Worm (Caenorhabditis elegans) whole organism, L1 larva: ENCODE results near the gene cutl-21.
A peak's percentile ranks its signal among the peaks of the same experiment; 100 is the strongest.

ENCODE experiments used
- Y116A8C.19 ChIP-seq: sonication (generic microtip); optimal IDR thresholded peaks from 2 replicates; lab custom pipeline; 2016; ENCODE audit warnings: missing compliant biosample characterization, missing genetic modification characterization, borderline replicate concordance
- aly-2 ChIP-seq: fragments of 150-350 bp; optimal IDR thresholded peaks from 2 replicates; lab custom pipeline; 2014; ENCODE audit warnings: missing biosample characterization, missing genetic modification characterization
- ama-1 ChIP-seq: fragments of 150-350 bp; optimal IDR thresholded peaks from 2 replicates; lab custom pipeline; 2014
- ceh-82 ChIP-seq, 3 experiments: fragments of 150-350 bp in 1 of 3; sonication (generic microtip) in 2 of 3; optimal IDR thresholded peaks; 2 replicates each; lab custom pipeline; 2014 to 2017; ENCODE audit warnings: missing biosample characterization in 3 of 3, missing genetic modification characterization in 3 of 3
- ceh-88 ChIP-seq: fragments of 200-800 bp; sonication (Bioruptor generic); IDR thresholded peaks from 2 replicates; pipeline ENCODE4 v1.3.6; 2022; ENCODE audit warnings: missing genetic modification characterization, missing compliant biosample characterization
- dpl-1 ChIP-seq, 3 experiments: fragments of 150-350 bp in 2 of 3; sonication (generic microtip) in 1 of 3; optimal IDR thresholded peaks; 2 replicates each; lab custom pipeline; 2014 to 2017; ENCODE audit warnings: missing biosample characterization in 3 of 3, missing genetic modification characterization in 3 of 3, missing genetic modification reagents in 3 of 3
- dsc-1 ChIP-seq: sonication (generic microtip); optimal IDR thresholded peaks from 2 replicates; lab custom pipeline; 2016; ENCODE audit warnings: mild to moderate bottlenecking, missing genetic modification characterization, missing compliant biosample characterization
- egl-13 ChIP-seq: sonication (generic microtip); optimal IDR thresholded peaks from 2 replicates; lab custom pipeline; 2016; ENCODE audit warnings: missing genotype, missing genetic modification reagents, missing genetic modification characterization, missing compliant biosample characterization
- egl-27 ChIP-seq, 2 experiments: fragments of 150-350 bp in 1 of 2; sonication (generic microtip); optimal IDR thresholded peaks; 3 replicates each; lab custom pipeline; 2017 to 2018; ENCODE audit warnings: missing biosample characterization in 2 of 2, missing genetic modification characterization in 2 of 2, missing genetic modification reagents in 2 of 2
- elt-2 ChIP-seq: sonication (generic microtip); optimal IDR thresholded peaks from 2 replicates; lab custom pipeline; 2016; ENCODE audit warnings: missing genetic modification characterization, mild to moderate bottlenecking, inconsistent platforms, missing compliant biosample characterization, missing genetic modification reagents
- ets-5 ChIP-seq: fragments of 200-800 bp; sonication (Bioruptor generic); IDR thresholded peaks from 2 replicates; pipeline ENCODE4 v1.3.6; 2022; ENCODE audit warnings: missing genetic modification characterization, missing compliant biosample characterization
- fkh-4 ChIP-seq: sonication (generic microtip); optimal IDR thresholded peaks from 2 replicates; lab custom pipeline; 2016; ENCODE audit warnings: missing compliant biosample characterization, missing genetic modification characterization, borderline replicate concordance
- fkh-8 ChIP-seq: sonication (generic microtip); optimal IDR thresholded peaks from 2 replicates; lab custom pipeline; 2016; ENCODE audit warnings: mild to moderate bottlenecking, missing genetic modification characterization, missing compliant biosample characterization
- grh-1 ChIP-seq: fragments of 200-800 bp; sonication (Bioruptor generic); IDR thresholded peaks from 2 replicates; pipeline ENCODE4 v1.3.6; 2022; ENCODE audit warnings: missing genetic modification reagents, missing genetic modification characterization, missing compliant biosample characterization
- isw-1 ChIP-seq: fragments of 200-800 bp; sonication (Bioruptor generic); IDR thresholded peaks from 2 replicates; pipeline ENCODE4 v1.3.6; 2022; ENCODE audit warnings: missing genetic modification characterization, missing compliant biosample characterization
- jun-1 ChIP-seq: fragments of 150-350 bp; optimal IDR thresholded peaks from 2 replicates; lab custom pipeline; 2014; ENCODE audit warnings: missing biosample characterization, missing genetic modification reagents, missing genetic modification characterization
- lin-13 ChIP-seq: fragments of 150-350 bp; optimal IDR thresholded peaks from 2 replicates; lab custom pipeline; 2014; ENCODE audit warnings: missing biosample characterization, missing genetic modification reagents, missing genetic modification characterization
- lin-14 ChIP-seq: fragments of 200-800 bp; sonication (Bioruptor generic); optimal IDR thresholded peaks from 2 replicates; lab custom pipeline; 2018; ENCODE audit warnings: mild to moderate bottlenecking, missing genetic modification characterization, moderate library complexity, missing compliant biosample characterization
- lin-35 ChIP-seq, 2 experiments: fragments of 150-350 bp; optimal IDR thresholded peaks; 2 replicates each; lab custom pipeline; 2014; ENCODE audit warnings: missing biosample characterization in 2 of 2, missing genetic modification characterization in 2 of 2, missing genetic modification reagents in 2 of 2
- lin-39 ChIP-seq: fragments of 150-350 bp; optimal IDR thresholded peaks from 2 replicates; lab custom pipeline; 2014; ENCODE audit warnings: missing biosample characterization, missing genetic modification reagents, missing genetic modification characterization
- lsy-2 ChIP-seq, 2 experiments: fragments of 150-350 bp; optimal IDR thresholded peaks; 2 replicates each; lab custom pipeline; 2014; ENCODE audit warnings: missing biosample characterization in 2 of 2, missing genetic modification characterization in 2 of 2
- mab-9 ChIP-seq: fragments of 200-800 bp; sonication (Bioruptor generic); IDR thresholded peaks from 2 replicates; pipeline ENCODE4 v1.3.6; 2022; ENCODE audit warnings: missing genetic modification reagents, missing genetic modification characterization, missing compliant biosample characterization
- mef-2 ChIP-seq: fragments of 150-350 bp; optimal IDR thresholded peaks from 2 replicates; lab custom pipeline; 2014; ENCODE audit warnings: missing biosample characterization, missing genetic modification characterization
- mep-1 ChIP-seq: fragments of 150-350 bp; optimal IDR thresholded peaks from 2 replicates; lab custom pipeline; 2014; ENCODE audit warnings: missing biosample characterization, missing genetic modification characterization
- nhr-19 ChIP-seq: fragments of 200-800 bp; sonication (Bioruptor generic); conservative IDR thresholded peaks from 2 replicates; pipeline ENCODE4 v1.3.6; 2022; ENCODE audit warnings: missing genetic modification characterization, missing compliant biosample characterization
- nhr-20 ChIP-seq: sonication (generic microtip); optimal IDR thresholded peaks from 2 replicates; lab custom pipeline; 2016; ENCODE audit warnings: mild to moderate bottlenecking, missing genetic modification characterization, missing compliant biosample characterization
- nhr-47 ChIP-seq: sonication (generic microtip); optimal IDR thresholded peaks from 2 replicates; lab custom pipeline; 2016; ENCODE audit warnings: mild to moderate bottlenecking, missing genetic modification characterization, moderate library complexity, missing compliant biosample characterization
- nhr-71 ChIP-seq: sonication (generic microtip); optimal IDR thresholded peaks from 2 replicates; lab custom pipeline; 2016; ENCODE audit warnings: mild to moderate bottlenecking, missing genetic modification characterization, moderate library complexity, missing compliant biosample characterization
- nhr-77 ChIP-seq: fragments of 150-350 bp; optimal IDR thresholded peaks from 2 replicates; lab custom pipeline; 2014; ENCODE audit warnings: missing biosample characterization, missing genetic modification characterization
- nhr-90 ChIP-seq: sonication (generic microtip); optimal IDR thresholded peaks from 2 replicates; lab custom pipeline; 2016; ENCODE audit warnings: mild to moderate bottlenecking, missing genetic modification characterization, missing compliant biosample characterization; ENCODE audit not compliant: poor library complexity
- pag-3 ChIP-seq: sonication (generic microtip); optimal IDR thresholded peaks from 2 replicates; lab custom pipeline; 2017; ENCODE audit warnings: missing genetic modification characterization, mild to moderate bottlenecking, missing compliant biosample characterization, antibody characterized with exemption, borderline replicate concordance; ENCODE audit not compliant: insufficient read depth
- pax-3 ChIP-seq: fragments of 200-800 bp; sonication (Bioruptor generic); optimal IDR thresholded peaks from 2 replicates; lab custom pipeline; 2018; ENCODE audit warnings: mild to moderate bottlenecking, missing genetic modification characterization, moderate library complexity, missing compliant biosample characterization
- pqm-1 ChIP-seq: sonication (generic microtip); optimal IDR thresholded peaks from 3 replicates; lab custom pipeline; 2017; ENCODE audit warnings: missing biosample characterization, missing genetic modification characterization
- rnt-1 ChIP-seq: sonication (generic microtip); optimal IDR thresholded peaks from 2 replicates; lab custom pipeline; 2016; ENCODE audit warnings: mild to moderate bottlenecking, missing genetic modification characterization, moderate library complexity, missing compliant biosample characterization
- skn-1 ChIP-seq: fragments of 150-350 bp; optimal IDR thresholded peaks from 2 replicates; lab custom pipeline; 2014; ENCODE audit warnings: missing biosample characterization, missing genetic modification characterization
- snu-23 ChIP-seq: sonication (generic microtip); optimal IDR thresholded peaks from 2 replicates; lab custom pipeline; 2016; ENCODE audit warnings: missing genetic modification characterization, missing compliant biosample characterization
- sup-37 ChIP-seq: fragments of 200-800 bp; sonication (Bioruptor generic); optimal IDR thresholded peaks from 2 replicates; lab custom pipeline; 2018; ENCODE audit warnings: mild to moderate bottlenecking, missing genetic modification characterization, missing compliant biosample characterization
- swsn-7 ChIP-seq: sonication (generic microtip); optimal IDR thresholded peaks from 2 replicates; lab custom pipeline; 2016; ENCODE audit warnings: missing genetic modification characterization, missing compliant biosample characterization
- tbx-2 ChIP-seq: sonication (generic microtip); optimal IDR thresholded peaks from 2 replicates; lab custom pipeline; 2016; ENCODE audit warnings: missing genetic modification characterization, missing compliant biosample characterization
- unc-130 ChIP-seq: fragments of 150-350 bp; optimal IDR thresholded peaks from 2 replicates; lab custom pipeline; 2017; ENCODE audit warnings: missing biosample characterization, missing genetic modification characterization, inconsistent platforms
- xbp-1 ChIP-seq: sonication (generic microtip); optimal IDR thresholded peaks from 2 replicates; lab custom pipeline; 2016; ENCODE audit warnings: missing genetic modification characterization, missing compliant biosample characterization
- zip-4 ChIP-seq: fragments of 200-800 bp; sonication (Bioruptor generic); optimal IDR thresholded peaks from 2 replicates; lab custom pipeline; 2018; ENCODE audit warnings: mild to moderate bottlenecking, missing genetic modification characterization, moderate library complexity, missing compliant biosample characterization
- ztf-4 ChIP-seq: fragments of 150-350 bp; optimal IDR thresholded peaks from 2 replicates; lab custom pipeline; 2014; ENCODE audit warnings: missing biosample characterization, missing genetic modification characterization

Gene cutl-21

ce11 chrX:1044327-1044726 is 40.2 kb downstream of the cutl-21 start:
- TF ChIP-seq ceh-82 (tag; optimal IDR thresholded peaks at IDR 0.05; lab: Kevin White, UChicago) = no peak
- peak; percentile 69 for TF ChIP-seq skn-1 (tag; lab: Kevin White, UChicago)

DNA sequence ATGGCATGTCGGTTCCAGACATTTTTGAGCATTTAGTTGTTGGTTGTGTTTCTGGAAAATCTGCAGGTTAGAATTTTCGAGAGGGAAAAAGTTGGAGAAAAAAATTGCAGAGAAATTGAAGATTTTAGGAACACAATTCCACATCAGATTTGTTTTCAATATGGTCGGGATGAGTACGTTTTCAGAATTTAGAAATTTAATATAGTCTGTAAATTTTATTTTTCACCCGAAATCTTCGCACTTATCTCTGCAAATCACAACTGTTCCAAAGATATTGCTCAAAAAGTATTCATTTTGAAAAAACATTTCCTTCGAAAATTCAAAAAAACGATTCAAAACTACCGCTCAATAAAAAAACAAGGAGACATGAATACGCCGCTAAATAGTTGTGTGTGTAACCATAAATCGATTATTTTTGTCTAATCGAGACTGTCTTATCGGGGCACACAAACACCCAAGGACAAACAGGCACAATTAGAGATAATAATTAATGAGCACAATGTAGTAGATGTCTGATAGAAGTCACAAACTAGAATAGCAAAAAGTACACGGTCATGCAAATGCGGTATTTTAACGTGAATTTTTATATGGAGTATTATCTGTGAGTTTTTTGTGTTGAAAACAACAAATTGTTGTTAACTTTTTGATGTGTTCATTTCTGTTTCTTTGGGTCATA is 42.2 kb downstream of the cutl-21 start, which contains the start of gene vpat-1:
vpat-1 (minus strand) TSS at position 51 of the 676 bp plus-strand sequence.
- TF ChIP-seq mab-9 (GFP tag; lab: Robert Waterston, UW) = no peak
- peak; percentile 8 for TF ChIP-seq nhr-20 (tag; lab: Kevin White, UChicago)
- no peak for TF ChIP-seq ets-5 (GFP tag; lab: Robert Waterston, UW)
- TF ChIP-seq elt-2 = peak; percentile 76
- TF ChIP-seq pag-3 = no peak
- no peak for TF ChIP-seq nhr-19 (GFP tag; lab: Robert Waterston, UW)
- no peak for TF ChIP-seq jun-1 (tag; lab: Kevin White, UChicago)

ce11 chrX:1051041-1051440 is 46.9 kb downstream of the cutl-21 start:
- TF ChIP-seq xbp-1 (tag; lab: Kevin White, UChicago) (peak; percentile 26), mep-1 (peak; percentile 19), zip-4 (GFP tag; lab: Kevin White, UChicago) (no peak), nhr-19 (GFP tag; lab: Robert Waterston, UW) (0 out of 2 replicates have a peak, but pooled peaks have one; percentile 36), swsn-7 (tag; lab: Kevin White, UChicago) (peak; percentile 39), ztf-4 (tag; lab: Kevin White, UChicago) (no peak), pag-3 (peak; percentile 83), nhr-71 (tag; lab: Kevin White, UChicago) (peak; percentile 86), egl-27 (tag; optimal IDR thresholded peaks at IDR 0.05; lab: Kevin White, UChicago) (no peak), nhr-20 (tag; lab: Kevin White, UChicago) (peak; percentile 54), snu-23 (GFP tag; lab: Kevin White, UChicago) (peak; percentile 48), dpl-1 (GFP tag; optimal IDR thresholded peaks at IDR 0.05; lab: Kevin White, UChicago) (no peak), dsc-1 (tag; lab: Kevin White, UChicago) (peak; percentile 80), tbx-2 (tag; lab: Kevin White, UChicago) (peak; percentile 42), skn-1 (tag; lab: Kevin White, UChicago) (peak; percentile 54), nhr-47 (tag; lab: Kevin White, UChicago) (peak; percentile 49), rnt-1 (tag; lab: Kevin White, UChicago) (peak; percentile 79), mef-2 (tag; lab: Kevin White, UChicago) (peak; percentile 30), sup-37 (GFP tag; lab: Kevin White, UChicago) (no peak), lsy-2 (tag; optimal IDR thresholded peaks at IDR 0.05; lab: Kevin White, UChicago) (peak; percentile 31 to 34), lin-14 (peak; percentile 80), nhr-77 (tag; lab: Kevin White, UChicago) (no peak), fkh-8 (tag; lab: Kevin White, UChicago) (peak; percentile 56), lin-35 (GFP tag; optimal IDR thresholded peaks at IDR 0.05; lab: Kevin White, UChicago) (no peak), lin-39 (tag; lab: Kevin White, UChicago) (peak; percentile 61)

DNA sequence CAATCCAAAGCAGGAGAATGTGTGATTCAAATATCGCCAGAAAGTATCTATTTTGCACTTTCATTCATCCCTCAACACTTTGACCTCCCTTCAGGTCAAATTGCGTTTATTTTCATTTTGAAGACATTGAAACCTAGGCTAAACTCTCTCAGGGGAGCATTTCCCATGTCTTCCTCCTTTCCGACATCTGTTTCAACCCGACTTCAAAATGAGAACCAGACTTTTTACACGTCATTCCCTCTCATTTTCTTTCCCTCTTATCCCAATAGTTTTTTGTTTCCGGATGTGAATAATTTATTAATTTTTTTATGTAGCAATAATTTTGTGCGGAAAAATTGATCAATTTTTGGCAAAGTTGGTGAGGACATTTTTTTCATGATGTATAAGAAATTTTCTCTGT is 48.8 kb downstream of the cutl-21 start:
- TF ChIP-seq grh-1 (GFP tag; lab: Robert Waterston, UW) = no peak
- TF ChIP-seq pqm-1 (tag; lab: Kevin White, UChicago) = no peak
- no peak for TF ChIP-seq sup-37 (GFP tag; lab: Kevin White, UChicago)
- TF ChIP-seq ceh-88 = no peak
- TF ChIP-seq nhr-47 (tag; lab: Kevin White, UChicago) = no peak
- TF ChIP-seq nhr-90 (tag; lab: Kevin White, UChicago) = no peak
- no peak for TF ChIP-seq elt-2
- peak; percentile 20 for TF ChIP-seq lin-14
- no peak for TF ChIP-seq egl-13 (tag; lab: Kevin White, UChicago)
- TF ChIP-seq rnt-1 (tag; lab: Kevin White, UChicago) = peak; percentile 28
- TF ChIP-seq fkh-8 (tag; lab: Kevin White, UChicago) = no peak
- peak; percentile 94 for TF ChIP-seq fkh-4
- no peak for TF ChIP-seq isw-1 (GFP tag; lab: Robert Waterston, UW)
- peak; percentile 99 for TF ChIP-seq dsc-1 (tag; lab: Kevin White, UChicago)
- no peak for TF ChIP-seq ama-1
- TF ChIP-seq lin-13 (GFP tag; lab: Kevin White, UChicago) = no peak
- no peak for TF ChIP-seq ztf-4 (tag; lab: Kevin White, UChicago)
- no peak for TF ChIP-seq aly-2 (tag; lab: Kevin White, UChicago)
- no peak for TF ChIP-seq Y116A8C.19 (tag; lab: Kevin White, UChicago)
- TF ChIP-seq pax-3 (tag; lab: Kevin White, UChicago) = no peak
- no peak for TF ChIP-seq unc-130 (tag; lab: Kevin White, UChicago)
